Worm (Caenorhabditis elegans) whole organism, midembryonic: ENCODE measurements around the gene slc-25A26.

ENCODE experiments used
- klf-2 ChIP-seq: fragments of 200-800 bp; sonication (Bioruptor generic); conservative IDR thresholded peaks from 2 replicates; pipeline ENCODE4 v1.3.6; 2022; ENCODE audit warnings: missing genetic modification reagents, missing genetic modification characterization, missing compliant biosample characterization
- tab-1 ChIP-seq: fragments of 200-800 bp; sonication (Bioruptor generic); IDR thresholded peaks from 2 replicates; pipeline ENCODE4 v1.3.6; 2022; ENCODE audit warnings: missing genetic modification characterization, missing compliant biosample characterization
- ztf-29 ChIP-seq: fragments of 200-800 bp; sonication (Bioruptor generic); IDR thresholded peaks from 2 replicates; pipeline ENCODE4 v1.3.6; 2022; ENCODE audit warnings: missing genetic modification reagents, missing genetic modification characterization, missing compliant biosample characterization

DNA sequence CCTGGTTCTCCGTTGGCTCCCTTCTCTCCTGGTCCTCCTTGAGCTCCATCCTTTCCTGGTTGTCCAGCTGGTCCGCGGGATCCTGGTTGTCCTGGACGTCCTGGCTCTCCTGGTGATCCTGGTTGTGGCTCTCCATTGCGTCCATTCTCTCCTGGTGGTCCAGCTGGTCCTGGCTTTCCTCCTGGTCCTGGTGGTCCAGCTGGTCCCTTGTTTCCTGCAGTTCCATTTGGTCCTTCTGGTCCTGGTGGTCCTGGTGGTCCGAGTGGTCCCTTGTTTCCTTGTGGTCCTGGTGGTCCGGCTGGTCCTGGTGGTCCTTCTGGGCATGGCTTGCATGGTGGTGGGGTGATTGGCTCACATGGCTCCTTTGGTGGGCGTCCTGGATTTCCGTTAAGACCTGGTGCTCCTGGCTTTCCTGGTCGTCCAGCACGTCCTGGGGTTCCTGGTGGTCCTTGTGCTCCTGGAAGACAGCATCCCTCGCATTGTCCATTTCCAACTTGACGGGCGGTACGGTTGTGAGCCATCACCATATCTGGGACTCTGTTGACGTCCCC lies 48.9 kb downstream of the slc-25A26 start:
- TF ChIP-seq tab-1 (GFP tag; lab: Robert Waterston, UW) = no peak
- TF ChIP-seq klf-2 (GFP tag; lab: Robert Waterston, UW) = no peak
- TF ChIP-seq ztf-29 = no peak
